Fruit fly (Drosophila melanogaster) Kc167 (cell line): ENCODE results near the gene ergic53.

Experiments
- insv ChIP-seq: fragments of >200 bp; optimal IDR thresholded peaks from 3 replicates; lab custom pipeline; 2018; ENCODE audit warnings: missing external identifiers
- psq ChIP-seq: fragments of >200 bp; optimal IDR thresholded peaks from 2 replicates; lab custom pipeline; 2017; ENCODE audit warnings: missing external identifiers

- TF ChIP-seq psq (lab: Kevin White, UChicago) (no peak), insv (no peak)
These were observed 16.2 kb upstream of the ergic53 start, which contains the start of gene GstO3 for dm6 chr3L:8518516-8519087.
